Fruit fly (Drosophila melanogaster): Measurements from ENCODE around the gene Acp65Aa.

DNA sequence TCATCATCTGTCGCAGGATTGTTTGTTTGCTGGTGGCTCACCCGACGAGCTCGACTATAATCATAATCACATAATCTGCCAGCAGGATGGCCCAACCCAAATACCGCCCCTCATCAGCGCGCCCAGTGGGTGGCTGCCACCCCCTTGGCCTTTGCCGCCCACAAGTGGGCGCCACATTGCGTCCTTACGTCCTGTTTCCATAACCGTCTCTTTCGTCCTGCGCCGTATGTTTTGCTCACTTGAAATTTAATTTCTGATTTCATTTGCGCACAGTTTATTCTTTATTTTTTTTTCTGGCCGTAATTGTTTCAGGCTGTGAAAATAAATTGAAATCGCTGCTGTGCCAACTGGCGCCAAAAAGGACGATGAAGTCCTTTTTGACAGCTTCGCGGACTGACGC is 47.1 kb downstream of the Acp65Aa start:
- TF ChIP-seq CTCF (optimal IDR thresholded peaks at IDR 0.05) (no peak), CG8478 (optimal IDR thresholded peaks at IDR 0.05) (no peak)

Data from S2 (cell line).